Fruit fly (Drosophila melanogaster) ovary, adult (tissue): ENCODE measurements around the gene CG10512.

Experiments used
- CG17801 ChIP-seq: fragments of 200-800 bp; optimal IDR thresholded peaks from 2 replicates; lab custom pipeline; 2019; ENCODE audit warnings: missing biosample characterization, mild to moderate bottlenecking, missing genetic modification characterization, moderate library complexity; ENCODE audit not compliant: partially characterized antibody

Gene CG10512

DNA sequence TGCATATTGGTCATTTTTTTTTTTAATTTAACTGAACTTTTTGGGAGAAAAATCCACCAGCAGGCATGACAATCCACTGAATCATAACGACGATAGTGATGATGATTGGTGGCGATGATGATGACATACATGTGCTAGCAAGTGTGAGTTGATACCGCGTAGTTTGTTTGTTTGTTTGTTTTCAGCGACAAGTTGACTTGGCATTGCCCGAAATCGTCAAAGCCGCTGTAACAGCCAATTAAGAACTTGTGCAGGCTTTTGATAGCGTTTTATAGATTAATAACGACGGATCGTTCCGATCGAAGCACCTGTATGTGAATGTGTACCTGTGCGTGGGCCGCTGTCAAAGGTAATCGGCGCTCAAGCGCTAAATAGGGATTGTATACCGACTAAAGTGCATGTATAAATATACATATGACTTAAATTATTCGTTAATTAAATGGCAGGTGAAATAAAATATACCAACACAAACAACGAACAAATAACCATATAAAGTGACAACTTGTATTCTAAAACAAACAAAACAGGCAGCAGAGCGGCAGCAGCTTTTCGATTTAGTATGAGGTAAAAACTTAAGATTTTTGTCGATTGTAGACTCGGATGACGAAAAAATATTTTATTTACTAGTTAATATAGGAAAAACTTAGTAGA, 1.3 kb upstream of the CG10512 start:
- TF ChIP-seq CG17801 (GFP tag; lab: Kevin White, UChicago), result no peak

dm6 chr3L:21202029-21202776, 517 bp upstream of the CG10512 start:
- TF ChIP-seq CG17801 (GFP tag; lab: Kevin White, UChicago), result no peak

- TF ChIP-seq CG17801 (GFP tag; lab: Kevin White, UChicago), result no peak
Measured at dm6 chr3L:21204581-21205495, 2.1 kb downstream of the CG10512 start.

DNA sequence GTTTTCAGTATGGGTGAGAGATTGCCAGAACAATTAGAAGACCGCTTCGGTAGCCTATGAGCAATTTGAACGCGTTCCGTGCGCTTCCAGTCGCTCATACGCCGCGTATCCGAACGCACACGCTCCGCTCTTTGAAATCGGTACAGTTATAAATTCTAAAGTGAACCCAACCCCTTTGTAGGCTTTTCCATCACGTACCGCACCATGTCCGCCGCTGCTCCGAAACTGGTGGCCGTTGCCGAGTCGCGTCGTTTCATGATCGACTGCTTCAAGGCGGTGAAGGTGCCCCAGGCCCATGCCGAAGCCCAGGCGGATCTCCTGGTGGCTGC, 2.7 kb downstream of the CG10512 start:
- no peak for TF ChIP-seq CG17801 (GFP tag; lab: Kevin White, UChicago)

DNA sequence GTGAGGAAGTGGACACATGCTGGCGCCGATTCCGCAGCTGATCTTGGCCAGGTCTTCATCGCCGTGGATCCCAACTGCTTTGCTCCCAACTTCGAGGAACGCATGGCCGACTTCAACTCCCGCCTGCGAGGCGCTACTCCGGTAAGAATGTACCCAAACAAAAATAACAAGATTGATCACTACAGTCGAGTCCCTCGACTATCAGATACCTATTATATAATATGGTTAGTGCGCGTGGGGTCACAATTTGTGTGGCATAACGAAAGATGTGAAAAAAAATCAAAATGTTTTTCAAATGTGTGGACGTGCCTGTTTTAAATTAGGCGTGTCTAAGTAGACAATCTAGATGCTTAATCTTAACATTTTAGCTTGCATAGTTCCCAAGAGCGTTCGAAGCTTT, 3.8 kb downstream of the CG10512 start:
- TF ChIP-seq CG17801 (GFP tag; lab: Kevin White, UChicago), result no peak

DNA sequence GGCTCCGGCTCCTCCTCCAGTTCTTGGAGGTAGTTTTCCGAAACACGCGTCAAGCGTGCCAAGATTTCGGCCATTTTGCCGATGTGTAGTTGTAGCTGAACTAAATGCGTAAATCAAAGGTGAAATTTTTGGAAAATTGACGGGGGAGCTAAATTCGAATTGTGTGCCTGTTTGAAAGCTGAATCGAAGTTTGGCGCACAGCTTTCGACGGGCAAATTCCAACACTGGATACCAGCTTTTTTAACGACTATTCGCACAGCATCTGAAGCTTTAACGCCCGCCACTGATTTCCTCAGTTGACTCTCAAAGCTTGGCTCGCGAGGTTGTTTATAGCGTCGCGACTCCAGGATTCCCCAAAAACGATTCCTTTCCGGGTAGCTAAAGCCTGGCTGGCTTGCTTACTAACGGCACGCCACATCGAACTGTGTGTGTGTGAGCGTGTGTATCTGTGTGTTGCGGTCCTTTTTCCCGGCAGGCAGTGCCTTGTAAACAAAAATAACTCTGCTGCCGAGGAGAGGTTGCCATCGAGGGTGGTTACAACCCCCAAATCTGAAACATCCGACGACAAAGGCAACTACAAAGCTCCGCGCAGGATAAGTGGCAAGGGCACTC, 7.3 kb downstream of the CG10512 start, which contains the start of the genes CG10510 and CG10508:
Gene CG10510, minus strand, starts transcription at position 164 of the 612 bp plus-strand sequence.
Gene CG10508, plus strand, starts transcription at position 295 of the 612 bp plus-strand sequence.
- no peak for TF ChIP-seq CG17801 (GFP tag; lab: Kevin White, UChicago)

dm6 chr3L:21216697-21217291, 14.1 kb downstream of the CG10512 start, which contains the start of the genes Trmt112 and Ilk:
Gene Trmt112, minus strand, starts transcription at chr3L:21216839.
Gene Ilk, plus strand, starts transcription at chr3L:21216901.
- TF ChIP-seq CG17801 (GFP tag; lab: Kevin White, UChicago), result no peak

- TF ChIP-seq CG17801 (GFP tag; lab: Kevin White, UChicago), result no peak
Measured at dm6 chr3L:21219160-21219559, 16.4 kb downstream of the CG10512 start.

dm6 chr3L:21220100-21220499, 17.4 kb downstream of the CG10512 start, which contains the start of gene CG43219:
Gene CG43219, plus strand, starts transcription at chr3L:21220400.
- no peak for TF ChIP-seq CG17801 (GFP tag; lab: Kevin White, UChicago)

- TF ChIP-seq CG17801 (GFP tag; lab: Kevin White, UChicago), result no peak
Measured at dm6 chr3L:21223268-21223667, 20.5 kb downstream of the CG10512 start.

DNA sequence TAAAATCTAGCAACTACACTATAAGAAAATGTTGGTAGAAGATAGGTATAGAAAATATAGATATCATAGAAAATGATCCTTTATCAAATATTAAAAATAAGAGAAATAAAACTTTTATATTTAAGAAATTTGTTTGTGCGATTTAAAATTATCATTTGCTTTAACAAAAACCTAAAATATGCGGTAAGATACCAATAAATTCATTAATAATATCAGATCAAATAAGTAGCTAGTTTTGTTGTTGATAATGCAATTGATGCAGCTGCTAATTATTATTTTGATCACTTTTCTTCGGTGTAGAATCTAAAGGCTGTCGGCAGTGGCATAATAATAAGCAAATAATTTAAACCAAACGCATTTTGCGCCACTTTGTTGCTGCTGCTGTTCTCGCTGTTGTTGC, 21.6 kb downstream of the CG10512 start:
- TF ChIP-seq CG17801 (GFP tag; lab: Kevin White, UChicago), result no peak

- no peak for TF ChIP-seq CG17801 (GFP tag; lab: Kevin White, UChicago)
Measured at dm6 chr3L:21224701-21225223, 22.0 kb downstream of the CG10512 start.

dm6 chr3L:21225642-21226041, 22.9 kb downstream of the CG10512 start:
- TF ChIP-seq CG17801 (GFP tag; lab: Kevin White, UChicago), result no peak

- TF ChIP-seq CG17801 (GFP tag; lab: Kevin White, UChicago), result no peak
Measured at dm6 chr3L:21226309-21226708, 23.6 kb downstream of the CG10512 start, which contains the start of gene Eip78C. Gene Eip78C, plus strand, starts transcription at chr3L:21226609.
